Fruit fly (Drosophila melanogaster) whole organism, wandering third instar larva: ENCODE results near the gene CG46467.

Source experiments
- Abd-B ChIP-seq: fragments of >200 bp; optimal IDR thresholded peaks from 2 replicates; lab custom pipeline; 2017; ENCODE audit warnings: missing biosample characterization, missing genetic modification characterization
- CG32264 ChIP-seq: fragments of 200-800 bp; sonication (Bioruptor generic); optimal IDR thresholded peaks from 2 replicates; lab custom pipeline; 2016; ENCODE audit warnings: missing biosample characterization, missing genetic modification characterization
- Dfd ChIP-seq: fragments of >200 bp; optimal IDR thresholded peaks from 2 replicates; lab custom pipeline; 2017; ENCODE audit warnings: missing biosample characterization, missing genetic modification characterization
- GATAd ChIP-seq: sonication (Bioruptor generic); optimal IDR thresholded peaks from 2 replicates; lab custom pipeline; 2016; ENCODE audit warnings: missing biosample characterization, missing genetic modification characterization
- Hr78 ChIP-seq: fragments of >200 bp; optimal IDR thresholded peaks from 2 replicates; lab custom pipeline; 2017; ENCODE audit warnings: missing biosample characterization, missing genetic modification characterization
- N ChIP-seq: fragments of >200 bp; optimal IDR thresholded peaks from 2 replicates; lab custom pipeline; 2018; ENCODE audit warnings: missing biosample characterization, missing external identifiers, missing genetic modification characterization
- OdsH ChIP-seq: fragments of 200-800 bp; sonication (Bioruptor generic); optimal IDR thresholded peaks from 2 replicates; lab custom pipeline; 2016; ENCODE audit warnings: missing biosample characterization, mild to moderate bottlenecking, missing genetic modification characterization
- br ChIP-seq: fragments of 200-800 bp; sonication (Bioruptor generic); optimal IDR thresholded peaks from 2 replicates; lab custom pipeline; 2016; ENCODE audit warnings: missing biosample characterization, missing genetic modification characterization
- h ChIP-seq: fragments of 200-800 bp; sonication (Bioruptor generic); optimal IDR thresholded peaks from 3 replicates; lab custom pipeline; 2016; ENCODE audit warnings: missing biosample characterization, mild to moderate bottlenecking, missing genetic modification characterization
- psq ChIP-seq: fragments of 200-800 bp; sonication (Bioruptor generic); optimal IDR thresholded peaks from 3 replicates; lab custom pipeline; 2017; ENCODE audit warnings: missing biosample characterization, mild to moderate bottlenecking, missing genetic modification characterization, moderate library complexity

DNA sequence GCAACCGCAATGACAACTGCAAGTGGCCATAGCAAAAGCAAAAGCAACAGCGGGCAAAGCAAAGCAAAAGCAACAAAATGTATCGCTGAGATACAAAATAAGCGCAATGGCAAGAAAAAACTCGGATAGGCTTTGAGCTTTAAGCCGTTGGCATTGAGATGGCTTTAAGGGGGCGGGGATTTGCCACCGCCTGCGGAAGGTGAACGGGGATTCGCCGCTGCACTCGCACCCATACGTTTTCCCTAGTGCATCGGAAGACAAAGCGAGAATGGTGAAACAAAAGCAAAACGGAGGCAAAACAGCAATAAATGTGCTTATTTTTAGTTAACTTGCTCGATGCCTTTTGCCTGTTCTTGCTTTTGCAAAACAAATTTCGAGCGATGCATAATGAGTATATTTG lies 15.3 kb downstream of the CG46467 start:
- TF ChIP-seq psq (peak; percentile 9), br (GFP tag; lab: Kevin White, UChicago) (no peak), OdsH (GFP tag; lab: Kevin White, UChicago) (no peak), GATAd (GFP tag; lab: Kevin White, UChicago) (no peak), h (GFP tag; lab: Kevin White, UChicago) (no peak), CG32264 (GFP tag; lab: Kevin White, UChicago) (no peak), Dfd (GFP tag; lab: Kevin White, UChicago) (no peak), Hr78 (GFP tag; lab: Kevin White, UChicago) (no peak), N (no peak), Abd-B (GFP tag; lab: Kevin White, UChicago) (no peak)
